Worm (Caenorhabditis elegans): ENCODE measurements around the gene K07E3.9.

K07E3.9 gene

ce11 chrX:8078374-8078773 lies 29.6 kb upstream of the K07E3.9 start:
- TF ChIP-seq nhr-80 (tag; optimal IDR thresholded peaks at IDR 0.05): peak; percentile 54
- no peak for TF ChIP-seq ekl-4 (GFP tag; IDR thresholded peaks at IDR 0.05)

DNA sequence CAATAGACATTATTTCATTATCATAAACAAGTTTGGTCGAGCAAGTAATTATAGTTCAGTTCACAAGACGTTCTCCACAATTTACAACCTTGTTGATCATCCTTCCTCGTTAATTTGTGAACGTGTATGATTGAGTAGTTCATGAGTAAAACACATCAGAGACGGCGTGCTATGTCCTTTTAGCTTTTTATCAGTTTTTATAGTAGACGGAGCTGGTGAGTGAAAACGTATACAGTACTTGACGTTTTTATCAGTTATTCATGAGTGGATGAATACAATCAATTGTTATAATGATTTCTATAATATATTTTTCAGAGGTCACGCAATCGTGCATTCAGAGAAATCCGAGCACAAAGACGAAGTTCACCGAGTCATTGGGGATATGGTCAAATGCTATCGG lies 29.1 kb upstream of the K07E3.9 start:
- TF ChIP-seq rpc-1 (optimal IDR thresholded peaks at IDR 0.05) (no peak), rpc-1 (tag; optimal IDR thresholded peaks at IDR 0.05) (no peak), pha-4 (tag; optimal IDR thresholded peaks at IDR 0.05) (no peak), lin-26 (GFP tag; IDR thresholded peaks at IDR 0.05) (no peak), ceh-91 (GFP tag; IDR thresholded peaks at IDR 0.05) (no peak)

DNA sequence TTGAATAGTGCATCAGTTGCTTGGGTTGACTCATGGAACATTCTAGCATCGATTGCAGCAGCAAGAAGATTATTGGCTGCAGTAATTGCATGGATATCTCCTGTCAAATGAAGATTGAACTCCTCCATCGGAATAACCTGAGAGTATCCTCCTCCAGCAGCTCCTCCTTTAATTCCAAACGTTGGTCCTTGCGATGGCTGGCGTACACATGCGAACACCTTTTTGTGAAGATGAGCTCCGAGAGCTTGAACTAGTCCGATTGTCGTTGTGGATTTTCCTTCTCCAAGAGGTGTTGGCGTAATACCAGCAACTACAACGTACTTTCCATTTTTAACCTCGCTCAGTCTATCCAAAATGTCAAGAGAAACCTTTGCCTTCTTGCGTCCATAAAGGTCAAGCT lies 25.3 kb upstream of the K07E3.9 start:
- TF ChIP-seq B0035.1 (tag; optimal IDR thresholded peaks at IDR 0.05) (no peak), ztf-3 (GFP tag; optimal IDR thresholded peaks at IDR 0.05) (no peak), ceh-100 (GFP tag; IDR thresholded peaks at IDR 0.05) (no peak)

DNA sequence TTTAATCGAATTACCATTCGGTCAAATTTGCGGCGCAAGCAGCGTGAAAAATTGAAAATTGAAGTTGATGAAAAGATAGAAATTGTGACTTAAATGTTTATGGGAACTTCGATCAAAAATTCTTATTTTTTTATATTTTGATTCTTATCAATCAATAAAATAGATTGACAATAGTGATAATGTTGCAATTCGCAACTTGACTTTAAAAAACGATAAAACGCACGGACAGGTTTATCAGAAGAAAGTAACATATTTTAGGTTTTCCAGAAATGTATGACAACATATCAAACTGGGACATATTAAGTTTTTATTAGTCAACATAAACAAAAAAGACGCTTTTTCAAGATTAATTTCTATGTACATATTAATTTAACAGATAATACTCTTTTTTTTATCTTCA lies 24.7 kb upstream of the K07E3.9 start:
- TF ChIP-seq ztf-28 (GFP tag; IDR thresholded peaks at IDR 0.05): no peak
- no peak for TF ChIP-seq somi-1 (GFP tag; optimal IDR thresholded peaks at IDR 0.05)
- no peak for TF ChIP-seq Y56A3A.18 (GFP tag; IDR thresholded peaks at IDR 0.05)
- no peak for TF ChIP-seq B0019.2 (GFP tag; conservative IDR thresholded peaks at IDR 0.05)
- no peak for TF ChIP-seq nfyb-1 (GFP tag; IDR thresholded peaks at IDR 0.05)
- TF ChIP-seq K11D2.4 (GFP tag; IDR thresholded peaks at IDR 0.05): no peak
- TF ChIP-seq snpc-1.3 (tag; optimal IDR thresholded peaks at IDR 0.05; ENCODE audit: insufficient read depth): no peak
- TF ChIP-seq ztf-3 (GFP tag; optimal IDR thresholded peaks at IDR 0.05): no peak
- no peak for TF ChIP-seq dpl-1 (GFP tag; optimal IDR thresholded peaks at IDR 0.05)

DNA sequence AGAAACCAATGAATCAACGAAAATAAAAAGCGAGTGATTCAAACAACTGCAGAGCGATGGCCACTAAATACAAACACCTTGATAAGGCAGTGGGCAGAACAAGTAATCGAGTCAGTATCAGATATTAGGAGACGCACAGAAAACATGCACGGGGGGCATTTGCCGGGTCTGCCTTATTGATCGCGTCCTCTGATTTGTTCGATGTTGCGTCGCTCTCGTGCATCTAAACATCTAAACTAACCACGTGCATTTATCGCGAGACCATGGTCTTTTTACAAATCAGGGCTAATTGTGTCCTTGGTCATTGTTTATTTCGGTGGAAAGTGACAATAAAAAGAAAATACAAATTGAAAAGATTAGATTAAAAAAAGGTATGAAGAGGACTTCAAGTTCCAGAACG lies 24.1 kb upstream of the K07E3.9 start, which contains the start of gene K07E3.4:
Gene K07E3.4, minus strand, starts transcription at position 100 of the 400 bp plus-strand sequence.
- TF ChIP-seq hmg-1.2 (GFP tag; IDR thresholded peaks at IDR 0.05) (peak; percentile 55; the same call in 1 of the 2 replicates), mcd-1 (GFP tag; IDR thresholded peaks at IDR 0.05) (no peak), ztf-26 (tag; optimal IDR thresholded peaks at IDR 0.05) (peak; percentile 70), dox-1 (GFP tag; IDR thresholded peaks at IDR 0.05) (peak; percentile 63; the same call in 1 of the 2 replicates), C17E4.6 (GFP tag; IDR thresholded peaks at IDR 0.05) (no peak), sea-2 (GFP tag; IDR thresholded peaks at IDR 0.05) (no peak), gei-17 (GFP tag; optimal IDR thresholded peaks at IDR 0.05) (peak; percentile 44), pbrm-1 (GFP tag; IDR thresholded peaks at IDR 0.05) (no peak), atf-7 (tag; optimal IDR thresholded peaks at IDR 0.05) (peak; percentile 54), Y67H2A.10 (GFP tag; conservative IDR thresholded peaks at IDR 0.05) (no peak), cebp-1 (GFP tag; IDR thresholded peaks at IDR 0.05) (peak; percentile 28; the same call in 1 of the 2 replicates), cebp-1 (tag; optimal IDR thresholded peaks at IDR 0.05) (peak; percentile 76), ZK185.1 (tag; optimal IDR thresholded peaks at IDR 0.05; ENCODE audit: poor library complexity, severe bottlenecking) (peak; percentile 9), ccch-3 (GFP tag; optimal IDR thresholded peaks at IDR 0.05) (no peak), lsl-1 (GFP tag; optimal IDR thresholded peaks at IDR 0.05) (no peak), ets-4 (GFP tag; optimal IDR thresholded peaks at IDR 0.05) (peak; percentile 8), egl-44 (GFP tag; IDR thresholded peaks at IDR 0.05) (no peak), hrde-1 (tag; optimal IDR thresholded peaks at IDR 0.05; ENCODE audit: borderline replicate concordance) (no peak), nfya-1 (tag; optimal IDR thresholded peaks at IDR 0.05; ENCODE audit: borderline replicate concordance, insufficient read depth) (no peak), lin-40 (tag; optimal IDR thresholded peaks at IDR 0.05) (peak; percentile 66), somi-1 (GFP tag; optimal IDR thresholded peaks at IDR 0.05) (no peak), attf-5 (GFP tag; optimal IDR thresholded peaks at IDR 0.05) (peak; percentile 58), ztf-28 (GFP tag; IDR thresholded peaks at IDR 0.05) (no peak), mxl-1 (tag; optimal IDR thresholded peaks at IDR 0.05) (no peak), C06A6.2 (GFP tag; conservative IDR thresholded peaks at IDR 0.05) (peak; percentile 48; the same call in 1 of the 2 replicates), let-526 (GFP tag; IDR thresholded peaks at IDR 0.05) (no peak), F57A8.1 (GFP tag; optimal IDR thresholded peaks at IDR 0.05) (no peak)

Measured in whole organism, young adult.